Fruit fly (Drosophila melanogaster) whole organism, pupa: ENCODE results near the gene CG43102.

Experiments used
- CG12605 ChIP-seq: fragments of 200-800 bp; sonication (Bioruptor generic); IDR thresholded peaks from 2 replicates; pipeline ENCODE4 v1.3.6; 2022; ENCODE audit warnings: missing biosample characterization, missing genetic modification characterization
- CG15710 ChIP-seq: fragments of 200-800 bp; sonication (Bioruptor generic); optimal IDR thresholded peaks from 2 replicates; lab custom pipeline; 2018; ENCODE audit warnings: missing biosample characterization, mild to moderate bottlenecking, missing genetic modification characterization, moderate library complexity
- CG4496 ChIP-seq: fragments of 200-800 bp; sonication (Bioruptor generic); IDR thresholded peaks from 3 replicates; pipeline ENCODE4 v1.3.6; 2022; ENCODE audit warnings: missing biosample characterization, missing genetic modification characterization
- Pif1B ChIP-seq: fragments of 200-800 bp; sonication (Bioruptor generic); optimal IDR thresholded peaks from 3 replicates; lab custom pipeline; 2016; ENCODE audit warnings: missing biosample characterization, missing genetic modification characterization

dm6 chr3R:17759773-17760476, 34.4 kb downstream of the CG43102 start:
- no peak for TF ChIP-seq CG15710 (tag; lab: Kevin White, UChicago)
- TF ChIP-seq Pif1B, result no peak
- no peak for TF ChIP-seq CG4496 (GFP tag; lab: Robert Waterston, UW)
- TF ChIP-seq CG12605 (GFP tag; lab: Robert Waterston, UW), result no peak
